Worm (Caenorhabditis elegans): ENCODE measurements around the gene ZK1055.7.

ZK1055.7 gene

DNA sequence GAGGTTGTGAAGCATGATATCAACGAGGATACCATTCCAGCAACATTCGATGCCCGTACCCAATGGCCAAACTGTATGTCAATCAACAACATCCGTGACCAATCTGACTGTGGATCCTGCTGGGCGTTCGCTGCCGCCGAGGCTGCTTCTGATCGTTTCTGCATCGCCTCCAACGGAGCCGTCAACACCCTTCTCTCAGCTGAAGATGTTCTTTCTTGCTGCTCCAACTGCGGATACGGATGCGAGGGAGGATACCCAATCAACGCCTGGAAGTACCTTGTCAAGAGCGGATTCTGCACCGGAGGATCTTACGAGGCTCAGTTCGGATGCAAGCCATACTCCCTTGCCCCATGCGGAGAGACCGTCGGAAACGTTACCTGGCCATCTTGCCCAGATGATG lies 9.8 kb upstream of the ZK1055.7 start:
- TF ChIP-seq elt-4 (tag; optimal IDR thresholded peaks at IDR 0.05) (peak; percentile 19), pha-2 (tag; optimal IDR thresholded peaks at IDR 0.05) (no peak)

DNA sequence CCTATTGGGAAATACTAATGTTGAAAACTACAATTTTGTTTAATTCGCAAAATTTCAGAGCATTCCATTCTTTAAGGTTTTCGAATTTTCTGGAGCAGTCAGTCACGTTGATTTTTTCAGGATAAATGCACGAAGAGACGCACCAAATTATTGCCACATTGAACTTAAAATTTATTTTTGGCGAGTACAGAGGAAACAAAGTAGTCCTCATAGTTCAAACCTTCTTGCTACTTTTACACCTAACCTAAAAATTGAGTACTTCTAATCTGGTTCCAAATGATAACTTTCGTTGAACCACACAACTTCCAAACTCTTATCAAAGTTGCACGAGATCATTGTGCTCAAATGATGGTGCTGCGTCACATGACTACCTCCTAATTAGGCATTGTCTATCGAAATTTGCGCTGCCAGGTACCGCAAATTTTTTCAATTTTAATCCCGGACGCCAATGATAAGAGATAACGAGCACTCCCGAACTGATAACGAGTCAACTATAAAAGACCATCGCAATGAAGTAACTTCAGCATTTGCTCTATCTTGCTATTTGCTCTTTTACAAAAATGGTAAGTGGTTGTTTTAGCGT lies 9.1 kb upstream of the ZK1055.7 start, which contains the start of gene cpr-4:
Gene cpr-4, plus strand, starts transcription at position 523 of the 583 bp plus-strand sequence.
- TF ChIP-seq fkh-6 (tag; optimal IDR thresholded peaks at IDR 0.05) (no peak), rnt-1 (tag; optimal IDR thresholded peaks at IDR 0.05) (no peak), unc-55 (GFP tag; optimal IDR thresholded peaks at IDR 0.05) (no peak), elt-2 (tag; optimal IDR thresholded peaks at IDR 0.05) (peak; percentile 91), pqm-1 (tag; optimal IDR thresholded peaks at IDR 0.05) (peak; percentile 63), unc-42 (tag; optimal IDR thresholded peaks at IDR 0.05) (no peak)

ce11 chrV:6611504-6611903 lies 6.3 kb upstream of the ZK1055.7 start:
- no peak for TF ChIP-seq zip-5 (tag; optimal IDR thresholded peaks at IDR 0.05)
- no peak for TF ChIP-seq fkh-6 (tag; optimal IDR thresholded peaks at IDR 0.05)
- no peak for TF ChIP-seq madf-2 (tag; optimal IDR thresholded peaks at IDR 0.05)
- TF ChIP-seq ztf-16 (tag; optimal IDR thresholded peaks at IDR 0.05), result no peak
- no peak for TF ChIP-seq K02D7.2 (tag; optimal IDR thresholded peaks at IDR 0.05)
- no peak for TF ChIP-seq hlh-30 (tag; optimal IDR thresholded peaks at IDR 0.05; ENCODE audit: insufficient read depth)

DNA sequence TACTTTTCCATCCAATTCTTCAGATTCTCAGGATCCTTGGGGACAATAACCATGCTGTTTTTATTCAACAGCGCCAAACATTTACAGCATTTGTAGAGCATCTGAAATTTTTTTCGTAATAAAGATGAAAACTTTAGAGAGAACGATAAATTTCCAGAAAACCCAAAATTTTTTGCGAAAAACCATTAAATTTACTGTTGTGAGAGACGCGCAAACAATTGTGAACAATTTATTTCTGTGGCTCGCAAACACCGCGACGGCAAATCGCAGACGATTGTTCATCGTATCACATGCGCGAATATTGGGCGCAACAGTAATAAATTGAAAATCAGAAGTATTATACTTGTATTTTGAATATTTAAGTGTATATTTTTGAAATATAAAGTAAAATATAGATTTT lies 5.9 kb upstream of the ZK1055.7 start, which contains the start of gene gon-14:
Gene gon-14, minus strand, starts transcription at position 101 of the 400 bp plus-strand sequence.
- TF ChIP-seq mec-3 (tag; optimal IDR thresholded peaks at IDR 0.05; ENCODE audit: borderline replicate concordance) (no peak), nhr-232 (tag; optimal IDR thresholded peaks at IDR 0.05) (no peak), dmd-4 (tag; optimal IDR thresholded peaks at IDR 0.05; ENCODE audit: borderline replicate concordance) (no peak), C38D4.7 (GFP tag; optimal IDR thresholded peaks at IDR 0.05) (no peak), pat-9 (tag; optimal IDR thresholded peaks at IDR 0.05) (no peak), fax-1 (tag; optimal IDR thresholded peaks at IDR 0.05) (no peak), K02D7.2 (tag; optimal IDR thresholded peaks at IDR 0.05) (no peak)

DNA sequence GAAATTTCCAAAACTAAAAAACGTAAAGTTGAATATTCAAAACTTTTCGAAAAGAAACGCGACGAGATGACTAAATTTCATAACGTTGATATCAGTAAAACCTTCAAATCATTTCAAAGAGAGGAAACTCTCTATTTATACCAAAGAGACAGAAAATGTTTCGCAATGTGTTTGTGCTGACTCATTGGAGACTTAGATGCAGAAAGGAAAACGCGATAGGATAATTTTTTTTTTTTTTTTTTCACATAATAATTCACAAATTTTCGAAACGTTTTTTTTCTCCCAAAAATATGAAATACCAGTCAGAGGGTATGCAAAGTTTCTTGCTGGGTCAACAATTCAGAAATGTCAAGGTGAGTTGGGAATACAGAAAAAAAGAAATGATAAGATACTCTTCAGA lies 1.0 kb upstream of the ZK1055.7 start:
- no peak for TF ChIP-seq ceh-22 (tag; optimal IDR thresholded peaks at IDR 0.05)
- TF ChIP-seq pag-3 (tag; optimal IDR thresholded peaks at IDR 0.05; ENCODE audit: borderline replicate concordance), result no peak
- TF ChIP-seq odd-2 (tag; optimal IDR thresholded peaks at IDR 0.05), result no peak
- no peak for TF ChIP-seq pax-1 (tag; optimal IDR thresholded peaks at IDR 0.05)
- TF ChIP-seq mec-3 (tag; optimal IDR thresholded peaks at IDR 0.05; ENCODE audit: borderline replicate concordance), result no peak
- no peak for TF ChIP-seq F13H6.1 (tag; optimal IDR thresholded peaks at IDR 0.05)
- TF ChIP-seq zip-5 (tag; optimal IDR thresholded peaks at IDR 0.05), result no peak
- no peak for TF ChIP-seq ceh-31 (tag; optimal IDR thresholded peaks at IDR 0.05)
- TF ChIP-seq nfya-1 (tag; optimal IDR thresholded peaks at IDR 0.05), result no peak
- no peak for TF ChIP-seq elt-4 (tag; optimal IDR thresholded peaks at IDR 0.05)
- no peak for TF ChIP-seq ceh-18 (tag; optimal IDR thresholded peaks at IDR 0.05)
- TF ChIP-seq ceh-48 (tag; optimal IDR thresholded peaks at IDR 0.05), result no peak

DNA sequence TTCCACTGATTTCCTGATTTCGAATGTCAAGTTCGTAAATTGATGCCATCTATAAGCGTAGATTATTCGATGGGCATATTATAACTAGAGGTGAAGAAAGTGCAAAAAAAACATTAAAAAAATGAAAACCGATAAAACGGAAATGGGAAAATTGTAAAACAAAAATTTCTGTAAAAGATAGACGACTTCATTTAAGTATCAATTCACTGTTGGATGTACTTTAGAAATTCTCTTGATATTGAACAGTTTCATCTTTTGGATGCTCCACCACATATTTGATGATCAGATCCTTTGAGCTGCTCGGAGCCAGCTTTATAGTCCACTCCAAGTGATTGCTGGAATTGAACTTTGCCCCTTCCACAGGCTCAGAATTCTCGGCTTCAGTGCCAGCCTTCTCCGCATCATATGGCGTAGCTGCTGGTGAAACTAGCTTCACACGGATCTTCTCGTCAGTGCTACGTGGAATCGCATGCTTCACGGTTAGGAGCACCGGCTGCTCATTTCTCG lies 2.6 kb downstream of the ZK1055.7 start, which contains the start of gene ZK1055.6:
Gene ZK1055.6, minus strand, starts transcription at position 51 of the 507 bp plus-strand sequence.
- no peak for TF ChIP-seq unc-42 (tag; optimal IDR thresholded peaks at IDR 0.05)
- TF ChIP-seq ceh-31 (tag; optimal IDR thresholded peaks at IDR 0.05), result no peak
- TF ChIP-seq pqm-1 (tag; optimal IDR thresholded peaks at IDR 0.05), result no peak
- no peak for TF ChIP-seq ceh-14 (tag; optimal IDR thresholded peaks at IDR 0.05)
- no peak for TF ChIP-seq ceh-30 (tag; optimal IDR thresholded peaks at IDR 0.05)
- no peak for TF ChIP-seq hlh-15 (tag; optimal IDR thresholded peaks at IDR 0.05)
- TF ChIP-seq ceh-18 (tag; optimal IDR thresholded peaks at IDR 0.05), result no peak
- no peak for TF ChIP-seq ttx-3 (tag; optimal IDR thresholded peaks at IDR 0.05)
- no peak for TF ChIP-seq pha-2 (tag; optimal IDR thresholded peaks at IDR 0.05)
